Worm (Caenorhabditis elegans): Measurements from ENCODE around the gene rack-1.

DNA sequence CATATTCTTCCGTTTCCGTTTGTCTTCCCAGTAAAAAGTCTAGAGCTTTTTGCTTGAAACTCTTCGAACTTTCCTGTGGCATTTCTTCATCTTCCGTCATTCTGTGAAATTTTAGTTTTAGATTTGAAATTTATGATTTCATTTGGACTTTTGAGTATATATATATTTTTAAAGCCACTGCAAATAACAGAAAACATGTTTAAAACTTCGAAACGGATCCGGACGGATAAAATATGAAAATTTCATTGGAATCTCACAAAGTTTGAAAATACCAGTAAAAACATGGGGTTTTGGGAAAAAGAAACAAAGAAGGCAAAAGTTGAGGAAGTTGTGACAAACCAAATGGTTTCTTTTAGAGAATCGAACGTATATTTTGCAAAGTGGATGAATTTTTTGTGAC lies 27.5 kb upstream of the rack-1 start, which contains the start of gene pigs-1:
- TF ChIP-seq ama-1 (optimal IDR thresholded peaks at IDR 0.05) (no peak), ets-7 (tag; optimal IDR thresholded peaks at IDR 0.05) (no peak), F13C5.2 (tag; optimal IDR thresholded peaks at IDR 0.05) (no peak), hmg-4 (GFP tag; optimal IDR thresholded peaks at IDR 0.05) (no peak), hmbx-1 (tag; optimal IDR thresholded peaks at IDR 0.05) (no peak)

All from whole organism, early embryonic.